Fruit fly (Drosophila melanogaster) whole organism, embryonic: ENCODE data around the gene COX7AL2.

ENCODE experiments used
- Aef1 ChIP-seq: fragments of 200-800 bp; sonication (Bioruptor generic); IDR thresholded peaks from 3 replicates; pipeline ENCODE4 v1.3.6; 2022; ENCODE audit warnings: missing biosample characterization, missing genetic modification characterization
- BtbVII ChIP-seq: fragments of 200-800 bp; sonication (Bioruptor generic); optimal IDR thresholded peaks from 3 replicates; lab custom pipeline; 2017; ENCODE audit warnings: missing biosample characterization, mild to moderate bottlenecking, missing genetic modification characterization
- CG1024 ChIP-seq: fragments of 200-800 bp; sonication (Bioruptor generic); IDR thresholded peaks from 2 replicates; pipeline ENCODE4 v1.3.6; 2022; ENCODE audit warnings: missing biosample characterization, missing genetic modification characterization
- CG10959 ChIP-seq: fragments of 200-800 bp; sonication (Bioruptor generic); IDR thresholded peaks from 2 replicates; pipeline ENCODE4 v1.3.6; 2022; ENCODE audit warnings: missing biosample characterization, missing genetic modification characterization
- CG11093 ChIP-seq: fragments of 200-800 bp; sonication (Bioruptor generic); IDR thresholded peaks from 3 replicates; pipeline ENCODE4 v1.3.6; 2022; ENCODE audit warnings: missing biosample characterization, missing genetic modification characterization
- CG11560 ChIP-seq: fragments of 200-800 bp; sonication (Bioruptor generic); IDR thresholded peaks from 3 replicates; pipeline ENCODE4 v1.3.6; 2022; ENCODE audit warnings: missing biosample characterization, missing genetic modification characterization
- CG13296 ChIP-seq: fragments of 200-800 bp; sonication (Bioruptor generic); optimal IDR thresholded peaks from 3 replicates; lab custom pipeline; 2018; ENCODE audit warnings: missing biosample characterization, mild to moderate bottlenecking, missing genetic modification characterization
- CG13624 ChIP-seq: fragments of 200-800 bp; sonication (Bioruptor generic); optimal IDR thresholded peaks from 2 replicates; lab custom pipeline; 2016; ENCODE audit warnings: missing biosample characterization, missing genetic modification characterization
- CG1603 ChIP-seq: fragments of 200-800 bp; sonication (Bioruptor generic); optimal IDR thresholded peaks from 2 replicates; lab custom pipeline; 2019; ENCODE audit warnings: missing biosample characterization, mild to moderate bottlenecking, missing genetic modification characterization, moderate library complexity
- CG18011 ChIP-seq: fragments of 200-800 bp; sonication (Bioruptor generic); optimal IDR thresholded peaks from 2 replicates; lab custom pipeline; 2017; ENCODE audit warnings: missing biosample characterization, missing genetic modification characterization, mild to moderate bottlenecking, moderate library complexity, missing genotype
- CG2712 ChIP-seq: fragments of 200-800 bp; optimal IDR thresholded peaks from 3 replicates; lab custom pipeline; 2019; ENCODE audit warnings: missing biosample characterization, mild to moderate bottlenecking, missing genetic modification characterization, moderate library complexity
- CG3065 ChIP-seq: fragments of 200-800 bp; sonication (Bioruptor generic); optimal IDR thresholded peaks from 2 replicates; lab custom pipeline; 2016; ENCODE audit warnings: missing biosample characterization, missing genetic modification characterization
- CG31388 ChIP-seq: fragments of 200-800 bp; sonication (Bioruptor generic); optimal IDR thresholded peaks from 2 replicates; lab custom pipeline; 2016; ENCODE audit warnings: missing biosample characterization, missing genetic modification characterization
- CG31441 ChIP-seq: fragments of 200-800 bp; sonication (Bioruptor generic); IDR thresholded peaks from 2 replicates; pipeline ENCODE4 v1.3.6; 2022; ENCODE audit warnings: missing biosample characterization, missing genetic modification characterization
- CG32532 ChIP-seq: fragments of 200-800 bp; sonication (Bioruptor generic); IDR thresholded peaks from 2 replicates; pipeline ENCODE4 v1.3.6; 2022; ENCODE audit warnings: missing biosample characterization, missing genetic modification characterization
- CG3407 ChIP-seq: fragments of 200-800 bp; sonication (Bioruptor generic); optimal IDR thresholded peaks from 2 replicates; lab custom pipeline; 2018; ENCODE audit warnings: missing biosample characterization, mild to moderate bottlenecking, missing genetic modification characterization
- CG4328 ChIP-seq: fragments of 200-800 bp; sonication (Bioruptor generic); optimal IDR thresholded peaks from 3 replicates; lab custom pipeline; 2017; ENCODE audit warnings: missing biosample characterization, missing genetic modification reagents, missing genetic modification characterization
- CG4424 ChIP-seq: fragments of 200-800 bp; sonication (Bioruptor generic); optimal IDR thresholded peaks from 3 replicates; lab custom pipeline; 2016; ENCODE audit warnings: missing biosample characterization, missing genetic modification characterization
- CG4820 ChIP-seq: fragments of 200-800 bp; sonication (Bioruptor generic); optimal IDR thresholded peaks from 3 replicates; lab custom pipeline; 2016; ENCODE audit warnings: missing biosample characterization, missing genetic modification characterization
- CG6254 ChIP-seq: fragments of 200-800 bp; sonication (Bioruptor generic); optimal IDR thresholded peaks from 3 replicates; lab custom pipeline; 2017; ENCODE audit warnings: mild to moderate bottlenecking, missing biosample characterization, missing genetic modification reagents, missing genetic modification characterization
- CG6765 ChIP-seq: fragments of 200-800 bp; sonication (Bioruptor generic); optimal IDR thresholded peaks from 3 replicates; lab custom pipeline; 2017; ENCODE audit warnings: missing biosample characterization, mild to moderate bottlenecking, missing genetic modification characterization
- CG7963 ChIP-seq: fragments of 200-800 bp; sonication (Bioruptor generic); IDR thresholded peaks from 3 replicates; pipeline ENCODE4 v1.3.6; 2022; ENCODE audit warnings: missing biosample characterization, missing genetic modification characterization; ENCODE audit not compliant: partially characterized antibody
- CG8290 ChIP-seq, 3 experiments: fragments of 200-800 bp; sonication (Bioruptor generic); optimal IDR thresholded peaks; 2 replicates each; lab custom pipeline; 2016 to 2019; ENCODE audit warnings: missing biosample characterization in 3 of 3, missing genetic modification characterization in 3 of 3, mild to moderate bottlenecking in 2 of 3, moderate library complexity in 1 of 3
- CG8478 ChIP-seq: fragments of >200 bp; optimal IDR thresholded peaks from 2 replicates; lab custom pipeline; 2018
- CG9932 ChIP-seq: fragments of 200-800 bp; sonication (Bioruptor generic); IDR thresholded peaks from 2 replicates; pipeline ENCODE4 v1.3.6; 2022; ENCODE audit warnings: missing biosample characterization, missing genetic modification characterization
- CrebB ChIP-seq: fragments of 200-800 bp; sonication (Bioruptor generic); optimal IDR thresholded peaks from 3 replicates; lab custom pipeline; 2018; ENCODE audit warnings: missing biosample characterization, mild to moderate bottlenecking, missing genetic modification characterization
- Eip74EF ChIP-seq, 2 experiments: fragments of 200-800 bp in 1 of 2; fragments of >200 bp in 1 of 2; sonication (Bioruptor generic) in 1 of 2; optimal IDR thresholded peaks; 2 replicates each; lab custom pipeline; 2017 to 2019; ENCODE audit warnings: missing biosample characterization in 2 of 2, missing genetic modification characterization in 2 of 2, mild to moderate bottlenecking in 1 of 2, moderate library complexity in 1 of 2
- Hand ChIP-seq: fragments of 200-800 bp; sonication (Bioruptor generic); optimal IDR thresholded peaks from 2 replicates; lab custom pipeline; 2017; ENCODE audit warnings: mild to moderate bottlenecking, missing biosample characterization, missing genetic modification reagents, missing genetic modification characterization
- Hey ChIP-seq: fragments of 200-800 bp; sonication (Bioruptor generic); optimal IDR thresholded peaks from 3 replicates; lab custom pipeline; 2018; ENCODE audit warnings: missing biosample characterization, mild to moderate bottlenecking, missing genetic modification characterization
- HmgZ ChIP-seq: fragments of 200-800 bp; sonication (Bioruptor generic); optimal IDR thresholded peaks from 2 replicates; lab custom pipeline; 2018; ENCODE audit warnings: missing biosample characterization, mild to moderate bottlenecking, missing genetic modification characterization
- Lhr ChIP-seq: fragments of 200-800 bp; sonication (Bioruptor generic); optimal IDR thresholded peaks from 3 replicates; lab custom pipeline; 2017; ENCODE audit warnings: mild to moderate bottlenecking, missing biosample characterization, missing genetic modification reagents, missing genetic modification characterization
- Sin3A ChIP-seq: fragments of >200 bp; optimal IDR thresholded peaks from 2 replicates; lab custom pipeline; 2018
- Vsx1 ChIP-seq: fragments of 200-800 bp; sonication (Bioruptor generic); optimal IDR thresholded peaks from 2 replicates; lab custom pipeline; 2017; ENCODE audit warnings: missing biosample characterization, mild to moderate bottlenecking, missing genetic modification characterization, missing genetic modification reagents
- btn ChIP-seq: fragments of 200-800 bp; sonication (Bioruptor generic); optimal IDR thresholded peaks from 2 replicates; lab custom pipeline; 2016; ENCODE audit warnings: missing biosample characterization, missing genetic modification characterization
- caup ChIP-seq: fragments of 200-800 bp; sonication (Bioruptor generic); optimal IDR thresholded peaks from 3 replicates; lab custom pipeline; 2017; ENCODE audit warnings: missing biosample characterization, mild to moderate bottlenecking, missing genetic modification characterization, moderate library complexity; ENCODE audit not compliant: severe bottlenecking
- crc ChIP-seq: fragments of 200-800 bp; sonication (Bioruptor generic); optimal IDR thresholded peaks from 2 replicates; lab custom pipeline; 2016; ENCODE audit warnings: missing biosample characterization, missing genetic modification characterization
- croc ChIP-seq: fragments of 200-800 bp; sonication (Bioruptor generic); conservative IDR thresholded peaks from 3 replicates; pipeline ENCODE4 v1.3.6; 2022; ENCODE audit warnings: missing biosample characterization, missing genetic modification characterization
- dm ChIP-seq: fragments of 200-800 bp; sonication (Bioruptor generic); optimal IDR thresholded peaks from 3 replicates; lab custom pipeline; 2016; ENCODE audit warnings: missing biosample characterization, missing genetic modification characterization
- dpn ChIP-seq, 2 experiments: fragments of 200-800 bp; sonication (Bioruptor generic); optimal IDR thresholded peaks; 3 replicates each; lab custom pipeline; 2016; ENCODE audit warnings: missing biosample characterization in 2 of 2, missing genetic modification characterization in 2 of 2
- dysf ChIP-seq: fragments of 200-800 bp; sonication (Bioruptor generic); IDR thresholded peaks from 3 replicates; pipeline ENCODE4 v1.3.6; 2022; ENCODE audit warnings: missing biosample characterization, missing genetic modification characterization
- eyg ChIP-seq: fragments of 200-800 bp; sonication (Bioruptor generic); optimal IDR thresholded peaks from 3 replicates; lab custom pipeline; 2016; ENCODE audit warnings: missing biosample characterization, missing genetic modification characterization
- gce ChIP-seq: fragments of 200-800 bp; sonication (Bioruptor generic); IDR thresholded peaks from 3 replicates; pipeline ENCODE4 v1.3.6; 2022; ENCODE audit warnings: missing biosample characterization, missing genetic modification characterization
- gsb ChIP-seq: fragments of 200-800 bp; sonication (Bioruptor generic); IDR thresholded peaks from 2 replicates; pipeline ENCODE4 v1.3.6; 2022; ENCODE audit warnings: missing biosample characterization, missing genetic modification characterization
- ken ChIP-seq: fragments of 200-800 bp; sonication (Bioruptor generic); IDR thresholded peaks from 3 replicates; pipeline ENCODE4 v1.3.6; 2022; ENCODE audit warnings: missing biosample characterization, missing genetic modification characterization
- lmd ChIP-seq: fragments of 200-800 bp; sonication (Bioruptor generic); IDR thresholded peaks from 2 replicates; pipeline ENCODE4 v1.3.6; 2022; ENCODE audit warnings: missing biosample characterization, missing genetic modification characterization
- mam ChIP-seq: fragments of 200-800 bp; sonication (Bioruptor generic); optimal IDR thresholded peaks from 3 replicates; lab custom pipeline; 2016; ENCODE audit warnings: missing biosample characterization, missing genetic modification characterization
- nerfin-2 ChIP-seq: fragments of 200-800 bp; sonication (Bioruptor generic); IDR thresholded peaks from 2 replicates; pipeline ENCODE4 v1.3.6; 2022; ENCODE audit warnings: missing biosample characterization, missing genetic modification characterization; ENCODE audit not compliant: partially characterized antibody
- phol ChIP-seq: fragments of 200-800 bp; sonication (Bioruptor generic); optimal IDR thresholded peaks from 3 replicates; lab custom pipeline; 2018; ENCODE audit warnings: missing biosample characterization, mild to moderate bottlenecking, missing genetic modification characterization, moderate library complexity
- pum ChIP-seq: fragments of 200-800 bp; sonication (Bioruptor generic); optimal IDR thresholded peaks from 2 replicates; lab custom pipeline; 2016; ENCODE audit warnings: missing biosample characterization, missing genetic modification characterization
- vfl ChIP-seq: fragments of 200-800 bp; sonication (Bioruptor generic); optimal IDR thresholded peaks from 2 replicates; lab custom pipeline; 2016; ENCODE audit warnings: missing biosample characterization, missing genetic modification characterization
- z ChIP-seq: fragments of 200-800 bp; sonication (Bioruptor generic); IDR thresholded peaks from 3 replicates; pipeline ENCODE4 v1.3.6; 2022; ENCODE audit warnings: missing biosample characterization, missing genetic modification characterization

COX7AL2 gene

dm6 chr2L:2189100-2189499, 8.6 kb downstream of the COX7AL2 start (continued):
- peak; percentile 79 for TF ChIP-seq CG4424
- TF ChIP-seq Sin3A (lab: Kevin White, UChicago) = no peak
- TF ChIP-seq CG3407 (GFP tag; lab: Kevin White, UChicago) = peak; percentile 76
- TF ChIP-seq Hand = no peak
- TF ChIP-seq CG18011 (GFP tag; lab: Kevin White, UChicago) = no peak
- TF ChIP-seq phol (tag; lab: Kevin White, UChicago) = peak; percentile 79
- no peak for TF ChIP-seq z
- TF ChIP-seq CG6765 (GFP tag; lab: Kevin White, UChicago) = no peak
- no peak for TF ChIP-seq Aef1 (GFP tag; lab: Robert Waterston, UW)
- TF ChIP-seq Eip74EF (GFP tag; optimal IDR thresholded peaks at IDR 0.05; lab: Kevin White, UChicago) = peak in 1 of 2 experiments; percentile 25
- peak; percentile 53 for TF ChIP-seq lmd (GFP tag; lab: Robert Waterston, UW)
- TF ChIP-seq CG1603 (tag; lab: Kevin White, UChicago) = peak; percentile 88
- peak; percentile 67 for TF ChIP-seq btn
- TF ChIP-seq CG10959 = peak; percentile 87
- TF ChIP-seq dysf = peak; percentile 31; the same call in 1 of the 3 replicates
- TF ChIP-seq CG4820 (GFP tag; lab: Kevin White, UChicago) = peak; percentile 81
- 0 out of 3 replicates have a peak, but pooled peaks have one; percentile 39 for TF ChIP-seq CG11093 (GFP tag; lab: Robert Waterston, UW)
- TF ChIP-seq CG2712 = peak; percentile 90
- no peak for TF ChIP-seq CG4328
- TF ChIP-seq HmgZ (tag; lab: Kevin White, UChicago) = no peak
- TF ChIP-seq Hey (tag; lab: Kevin White, UChicago) = no peak
- no peak for TF ChIP-seq CG9932
- no peak for TF ChIP-seq vfl
- peak; percentile 62 for TF ChIP-seq CG3065 (GFP tag; lab: Kevin White, UChicago)
- no peak for TF ChIP-seq Vsx1 (GFP tag; lab: Kevin White, UChicago)
- 0 out of 3 replicates have a peak, but pooled peaks have one; percentile 17 for TF ChIP-seq ken (GFP tag; lab: Robert Waterston, UW)
- TF ChIP-seq CG7963 (GFP tag; lab: Robert Waterston, UW) = no peak
- peak; percentile 72 for TF ChIP-seq CG6254 (GFP tag; lab: Kevin White, UChicago)
- TF ChIP-seq caup (GFP tag; lab: Kevin White, UChicago) = no peak
- no peak for TF ChIP-seq CG13296 (GFP tag; lab: Kevin White, UChicago)
- no peak for TF ChIP-seq CrebB
- peak; percentile 28 to 68 for TF ChIP-seq dpn (GFP tag; optimal IDR thresholded peaks at IDR 0.05; lab: Kevin White, UChicago)
- peak; percentile 72 for TF ChIP-seq croc
- TF ChIP-seq crc (GFP tag; lab: Kevin White, UChicago) = peak; percentile 6
- TF ChIP-seq eyg = no peak
- TF ChIP-seq gce = no peak
- TF ChIP-seq nerfin-2 = no peak
- TF ChIP-seq CG31388 (GFP tag; lab: Kevin White, UChicago) = no peak
- TF ChIP-seq CG8478 (lab: Kevin White, UChicago) = no peak
- TF ChIP-seq CG11560 (tag; lab: Robert Waterston, UW) = no peak
- peak; percentile 58 for TF ChIP-seq pum (GFP tag; lab: Kevin White, UChicago)
- TF ChIP-seq BtbVII (GFP tag; lab: Kevin White, UChicago) = no peak
- TF ChIP-seq CG1024 (GFP tag; lab: Robert Waterston, UW) = peak; percentile 47; the same call in 1 of the 2 replicates
- peak; percentile 60 for TF ChIP-seq Lhr (GFP tag; lab: Kevin White, UChicago)
- no peak for TF ChIP-seq mam (GFP tag; lab: Kevin White, UChicago)
- peak; percentile 17 for TF ChIP-seq dm
- no peak for TF ChIP-seq gsb (GFP tag; lab: Robert Waterston, UW)
- TF ChIP-seq CG32532 (GFP tag; lab: Robert Waterston, UW) = no peak
- peak; percentile 67 for TF ChIP-seq CG8290 (GFP tag; optimal IDR thresholded peaks at IDR 0.05; lab: Kevin White, UChicago)
- no peak for TF ChIP-seq CG8290 (tag; optimal IDR thresholded peaks at IDR 0.05; lab: Kevin White, UChicago)
- peak; percentile 67 for TF ChIP-seq CG31441
- peak; percentile 7 for TF ChIP-seq CG13624 (GFP tag; lab: Kevin White, UChicago)
